Worm (Caenorhabditis elegans) whole organism, L1 larva: ENCODE results near the gene unc-80.

Experiments
- Y116A8C.19 ChIP-seq: sonication (generic microtip); optimal IDR thresholded peaks from 2 replicates; lab custom pipeline; 2016; ENCODE audit warnings: missing compliant biosample characterization, missing genetic modification characterization, borderline replicate concordance
- alr-1 ChIP-seq: fragments of 200-800 bp; sonication (Bioruptor generic); optimal IDR thresholded peaks from 2 replicates; lab custom pipeline; 2018; ENCODE audit warnings: borderline replicate concordance, mild to moderate bottlenecking, missing genetic modification characterization, missing compliant biosample characterization
- aly-2 ChIP-seq: fragments of 150-350 bp; optimal IDR thresholded peaks from 2 replicates; lab custom pipeline; 2014; ENCODE audit warnings: missing biosample characterization, missing genetic modification characterization
- ama-1 ChIP-seq: fragments of 150-350 bp; optimal IDR thresholded peaks from 2 replicates; lab custom pipeline; 2014
- ceh-63 ChIP-seq: fragments of 200-800 bp; sonication (Bioruptor generic); optimal IDR thresholded peaks from 2 replicates; lab custom pipeline; 2018; ENCODE audit warnings: mild to moderate bottlenecking, missing genetic modification characterization, missing compliant biosample characterization
- ceh-8 ChIP-seq: fragments of 200-800 bp; sonication (Bioruptor generic); optimal IDR thresholded peaks from 2 replicates; lab custom pipeline; 2018; ENCODE audit warnings: mild to moderate bottlenecking, missing genetic modification characterization, moderate library complexity, missing compliant biosample characterization
- ceh-82 ChIP-seq, 3 experiments: fragments of 150-350 bp in 1 of 3; sonication (generic microtip) in 2 of 3; optimal IDR thresholded peaks; 2 replicates each; lab custom pipeline; 2014 to 2017; ENCODE audit warnings: missing biosample characterization in 3 of 3, missing genetic modification characterization in 3 of 3
- ceh-90 ChIP-seq: sonication (generic microtip); optimal IDR thresholded peaks from 2 replicates; lab custom pipeline; 2016; ENCODE audit warnings: missing genetic modification characterization, missing compliant biosample characterization
- dpl-1 ChIP-seq, 3 experiments: fragments of 150-350 bp in 2 of 3; sonication (generic microtip) in 1 of 3; optimal IDR thresholded peaks; 2 replicates each; lab custom pipeline; 2014 to 2017; ENCODE audit warnings: missing biosample characterization in 3 of 3, missing genetic modification characterization in 3 of 3, missing genetic modification reagents in 3 of 3
- dsc-1 ChIP-seq: sonication (generic microtip); optimal IDR thresholded peaks from 2 replicates; lab custom pipeline; 2016; ENCODE audit warnings: mild to moderate bottlenecking, missing genetic modification characterization, missing compliant biosample characterization
- efl-1 ChIP-seq, 4 experiments: fragments of 150-350 bp; optimal IDR thresholded peaks in 3 of 4; peaks in 1 of 4; 1 replicate in 1 of 4; 2 replicates in 3 of 4; lab custom pipeline; 2014; ENCODE audit warnings: missing biosample characterization in 2 of 4, missing genetic modification characterization in 2 of 4, missing genetic modification reagents in 2 of 4
- ets-5 ChIP-seq: fragments of 200-800 bp; sonication (Bioruptor generic); IDR thresholded peaks from 2 replicates; pipeline ENCODE4 v1.3.6; 2022; ENCODE audit warnings: missing genetic modification characterization, missing compliant biosample characterization
- fkh-10 ChIP-seq: sonication (generic microtip); optimal IDR thresholded peaks from 2 replicates; lab custom pipeline; 2017; ENCODE audit warnings: missing biosample characterization, missing genetic modification reagents, missing genetic modification characterization
- fkh-8 ChIP-seq: sonication (generic microtip); optimal IDR thresholded peaks from 2 replicates; lab custom pipeline; 2016; ENCODE audit warnings: mild to moderate bottlenecking, missing genetic modification characterization, missing compliant biosample characterization
- grh-1 ChIP-seq: fragments of 200-800 bp; sonication (Bioruptor generic); IDR thresholded peaks from 2 replicates; pipeline ENCODE4 v1.3.6; 2022; ENCODE audit warnings: missing genetic modification reagents, missing genetic modification characterization, missing compliant biosample characterization
- irx-1 ChIP-seq: sonication (generic microtip); optimal IDR thresholded peaks from 2 replicates; lab custom pipeline; 2016; ENCODE audit warnings: missing genetic modification characterization, missing compliant biosample characterization
- isw-1 ChIP-seq: fragments of 200-800 bp; sonication (Bioruptor generic); IDR thresholded peaks from 2 replicates; pipeline ENCODE4 v1.3.6; 2022; ENCODE audit warnings: missing genetic modification characterization, missing compliant biosample characterization
- lin-13 ChIP-seq: fragments of 150-350 bp; optimal IDR thresholded peaks from 2 replicates; lab custom pipeline; 2014; ENCODE audit warnings: missing biosample characterization, missing genetic modification reagents, missing genetic modification characterization
- lin-14 ChIP-seq: fragments of 200-800 bp; sonication (Bioruptor generic); optimal IDR thresholded peaks from 2 replicates; lab custom pipeline; 2018; ENCODE audit warnings: mild to moderate bottlenecking, missing genetic modification characterization, moderate library complexity, missing compliant biosample characterization
- lin-15B ChIP-seq: fragments of 150-350 bp; sonication (generic microtip); optimal IDR thresholded peaks from 3 replicates; lab custom pipeline; 2014; ENCODE audit warnings: missing biosample characterization, missing genetic modification characterization
- lin-35 ChIP-seq, 2 experiments: fragments of 150-350 bp; optimal IDR thresholded peaks; 2 replicates each; lab custom pipeline; 2014; ENCODE audit warnings: missing biosample characterization in 2 of 2, missing genetic modification characterization in 2 of 2, missing genetic modification reagents in 2 of 2
- lsy-2 ChIP-seq, 2 experiments: fragments of 150-350 bp; optimal IDR thresholded peaks; 2 replicates each; lab custom pipeline; 2014; ENCODE audit warnings: missing biosample characterization in 2 of 2, missing genetic modification characterization in 2 of 2
- mep-1 ChIP-seq: fragments of 150-350 bp; optimal IDR thresholded peaks from 2 replicates; lab custom pipeline; 2014; ENCODE audit warnings: missing biosample characterization, missing genetic modification characterization
- nhr-11 ChIP-seq: fragments of 150-350 bp; optimal IDR thresholded peaks from 2 replicates; lab custom pipeline; 2014; ENCODE audit warnings: missing biosample characterization, missing genetic modification characterization
- nhr-47 ChIP-seq: sonication (generic microtip); optimal IDR thresholded peaks from 2 replicates; lab custom pipeline; 2016; ENCODE audit warnings: mild to moderate bottlenecking, missing genetic modification characterization, moderate library complexity, missing compliant biosample characterization
- nhr-71 ChIP-seq: sonication (generic microtip); optimal IDR thresholded peaks from 2 replicates; lab custom pipeline; 2016; ENCODE audit warnings: mild to moderate bottlenecking, missing genetic modification characterization, moderate library complexity, missing compliant biosample characterization
- rnt-1 ChIP-seq: sonication (generic microtip); optimal IDR thresholded peaks from 2 replicates; lab custom pipeline; 2016; ENCODE audit warnings: mild to moderate bottlenecking, missing genetic modification characterization, moderate library complexity, missing compliant biosample characterization
- skn-1 ChIP-seq: fragments of 150-350 bp; optimal IDR thresholded peaks from 2 replicates; lab custom pipeline; 2014; ENCODE audit warnings: missing biosample characterization, missing genetic modification characterization
- snpc-4 ChIP-seq: fragments of 150-350 bp; optimal IDR thresholded peaks from 2 replicates; lab custom pipeline; 2014; ENCODE audit warnings: missing biosample characterization, missing genetic modification characterization
- snu-23 ChIP-seq: sonication (generic microtip); optimal IDR thresholded peaks from 2 replicates; lab custom pipeline; 2016; ENCODE audit warnings: missing genetic modification characterization, missing compliant biosample characterization
- swsn-7 ChIP-seq: sonication (generic microtip); optimal IDR thresholded peaks from 2 replicates; lab custom pipeline; 2016; ENCODE audit warnings: missing genetic modification characterization, missing compliant biosample characterization
- tbx-2 ChIP-seq: sonication (generic microtip); optimal IDR thresholded peaks from 2 replicates; lab custom pipeline; 2016; ENCODE audit warnings: missing genetic modification characterization, missing compliant biosample characterization
- unc-130 ChIP-seq: fragments of 150-350 bp; optimal IDR thresholded peaks from 2 replicates; lab custom pipeline; 2017; ENCODE audit warnings: missing biosample characterization, missing genetic modification characterization, inconsistent platforms
- unc-62 ChIP-seq: fragments of 150-350 bp; optimal IDR thresholded peaks from 2 replicates; lab custom pipeline; 2014; ENCODE audit warnings: missing biosample characterization, missing genetic modification reagents, missing genetic modification characterization
- unc-86 ChIP-seq: sonication (generic microtip); optimal IDR thresholded peaks from 2 replicates; lab custom pipeline; 2016; ENCODE audit warnings: missing genetic modification characterization, missing compliant biosample characterization
- xbp-1 ChIP-seq: sonication (generic microtip); optimal IDR thresholded peaks from 2 replicates; lab custom pipeline; 2016; ENCODE audit warnings: missing genetic modification characterization, missing compliant biosample characterization
- zag-1 ChIP-seq: fragments of 150-350 bp; optimal IDR thresholded peaks from 2 replicates; lab custom pipeline; 2014; ENCODE audit warnings: missing biosample characterization, missing genetic modification characterization
- zip-4 ChIP-seq: fragments of 200-800 bp; sonication (Bioruptor generic); optimal IDR thresholded peaks from 2 replicates; lab custom pipeline; 2018; ENCODE audit warnings: mild to moderate bottlenecking, missing genetic modification characterization, moderate library complexity, missing compliant biosample characterization
- ztf-11 ChIP-seq, 2 experiments: sonication (generic microtip); optimal IDR thresholded peaks; 2 replicates each; lab custom pipeline; 2016 to 2017; ENCODE audit warnings: missing genetic modification characterization in 2 of 2, missing biosample characterization in 1 of 2, missing compliant biosample characterization in 1 of 2
- ztf-4 ChIP-seq: fragments of 150-350 bp; optimal IDR thresholded peaks from 2 replicates; lab custom pipeline; 2014; ENCODE audit warnings: missing biosample characterization, missing genetic modification characterization

Gene unc-80

ce11 chrV:20879069-20879667, at the start of gene unc-80:
TSS of gene unc-80 (plus strand) at chrV:20879601.
- TF ChIP-seq Y116A8C.19 (no peak), lin-35 (GFP tag; optimal IDR thresholded peaks at IDR 0.05; lab: Kevin White, UChicago) (peak in 1 of 2 experiments; percentile 32), zag-1 (peak; percentile 47), rnt-1 (tag; lab: Kevin White, UChicago) (peak; percentile 30), lin-13 (GFP tag; lab: Kevin White, UChicago) (no peak), ceh-90 (tag; lab: Kevin White, UChicago) (no peak), nhr-47 (tag; lab: Kevin White, UChicago) (peak; percentile 54), ceh-82 (tag; optimal IDR thresholded peaks at IDR 0.05; lab: Kevin White, UChicago) (peak; percentile 23 to 53 (median 31)), snu-23 (GFP tag; lab: Kevin White, UChicago) (peak; percentile 56), nhr-11 (no peak), ceh-8 (GFP tag; lab: Kevin White, UChicago) (no peak), alr-1 (tag; lab: Kevin White, UChicago) (no peak), grh-1 (GFP tag; lab: Robert Waterston, UW) (no peak), ztf-11 (tag; optimal IDR thresholded peaks at IDR 0.05; lab: Kevin White, UChicago) (no peak), fkh-8 (peak; percentile 25), efl-1 (optimal IDR thresholded peaks at IDR 0.05; lab: Kevin White, UChicago) (peak; percentile 41 to 42), efl-1 (GFP tag; optimal IDR thresholded peaks at IDR 0.05 in 1 of 2; lab: Kevin White, UChicago) (no peak), lin-14 (GFP tag; lab: Kevin White, UChicago) (peak; percentile 91), dpl-1 (GFP tag; optimal IDR thresholded peaks at IDR 0.05; lab: Kevin White, UChicago) (peak in 1 of 3 experiments; percentile 23), skn-1 (tag; lab: Kevin White, UChicago) (peak; percentile 2), ceh-63 (no peak), lin-15B (tag; lab: Kevin White, UChicago) (peak; percentile 11), unc-130 (peak; percentile 19), tbx-2 (tag; lab: Kevin White, UChicago) (peak; percentile 56), ets-5 (GFP tag; lab: Robert Waterston, UW) (no peak), lsy-2 (tag; optimal IDR thresholded peaks at IDR 0.05; lab: Kevin White, UChicago) (peak in 1 of 2 experiments; percentile 69), isw-1 (peak; percentile 20; the same call in 1 of the 2 replicates), unc-86 (tag; lab: Kevin White, UChicago) (peak; percentile 55), ztf-4 (tag; lab: Kevin White, UChicago) (peak; percentile 3), fkh-10 (GFP tag; lab: Kevin White, UChicago) (peak; percentile 41), swsn-7 (tag; lab: Kevin White, UChicago) (peak; percentile 56), dsc-1 (tag; lab: Kevin White, UChicago) (peak; percentile 37), nhr-71 (tag; lab: Kevin White, UChicago) (peak; percentile 57), snpc-4 (tag; lab: Kevin White, UChicago) (peak; percentile 14), xbp-1 (tag; lab: Kevin White, UChicago) (peak; percentile 17), irx-1 (tag; lab: Kevin White, UChicago) (peak; percentile 11), mep-1 (tag; lab: Kevin White, UChicago) (peak; percentile 30), aly-2 (tag; lab: Kevin White, UChicago) (peak; percentile 37)
- TF ChIP-seq, all 84 proteins: peak for 27

DNA sequence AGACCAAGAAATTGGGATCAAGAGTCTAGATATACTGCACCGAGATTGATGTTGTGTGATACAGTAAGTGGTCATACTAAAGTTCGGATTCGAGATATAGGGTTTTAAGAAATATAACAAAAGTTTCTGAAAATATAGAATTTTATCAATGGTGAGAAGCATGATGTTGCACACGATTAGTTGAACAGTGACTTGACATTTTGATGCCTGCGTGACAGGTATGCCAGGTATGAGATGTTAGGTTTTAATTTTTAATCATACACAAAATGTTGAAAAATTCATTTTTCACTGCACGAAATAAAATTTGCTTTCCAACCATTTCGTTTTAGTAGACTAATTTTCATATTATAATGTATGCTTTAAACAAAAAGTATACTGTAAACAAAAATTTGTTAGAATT, 49.0 kb upstream of the unc-80 start:
- TF ChIP-seq fkh-8 (no peak), swsn-7 (tag; lab: Kevin White, UChicago) (no peak), ceh-82 (tag; optimal IDR thresholded peaks at IDR 0.05; lab: Kevin White, UChicago) (no peak), unc-62 (GFP tag; lab: Kevin White, UChicago) (no peak), zip-4 (GFP tag; lab: Kevin White, UChicago) (no peak), ama-1 (lab: Kevin White, UChicago) (no peak)
